Worm (Caenorhabditis elegans) whole organism, L2 larva: Measurements from ENCODE around the gene rla-2.
A peak's percentile ranks its signal among the peaks of the same experiment; 100 is the strongest.

Source experiments
- C34F6.9 ChIP-seq: fragments of 150-350 bp; optimal IDR thresholded peaks from 2 replicates; lab custom pipeline; 2014; ENCODE audit warnings: missing biosample characterization, missing genetic modification characterization
- F13H6.1 ChIP-seq: sonication (generic microtip); optimal IDR thresholded peaks from 2 replicates; lab custom pipeline; 2016; ENCODE audit warnings: missing genetic modification characterization, missing compliant biosample characterization
- R02D3.7 ChIP-seq: fragments of 150-350 bp; optimal IDR thresholded peaks from 2 replicates; lab custom pipeline; 2014; ENCODE audit warnings: missing biosample characterization, missing genetic modification characterization
- Y55F3AM.14 ChIP-seq: fragments of 200-800 bp; sonication (Bioruptor generic); optimal IDR thresholded peaks from 2 replicates; lab custom pipeline; 2018; ENCODE audit warnings: mild to moderate bottlenecking, missing genetic modification characterization, missing compliant biosample characterization
- ZK546.5 ChIP-seq: sonication (generic microtip); optimal IDR thresholded peaks from 2 replicates; lab custom pipeline; 2017; ENCODE audit warnings: missing biosample characterization, missing genetic modification characterization
- alr-1 ChIP-seq: fragments of 150-350 bp; optimal IDR thresholded peaks from 2 replicates; lab custom pipeline; 2014; ENCODE audit warnings: missing biosample characterization, missing genetic modification characterization
- blmp-1 ChIP-seq: sonication (generic microtip); optimal IDR thresholded peaks from 2 replicates; lab custom pipeline; 2017; ENCODE audit warnings: missing genetic modification characterization, mild to moderate bottlenecking, missing compliant biosample characterization, antibody characterized with exemption, moderate library complexity; ENCODE audit not compliant: insufficient read depth
- ceh-16 ChIP-seq: fragments of 150-350 bp; optimal IDR thresholded peaks from 2 replicates; lab custom pipeline; 2014; ENCODE audit warnings: missing biosample characterization, missing genetic modification characterization
- ceh-82 ChIP-seq: fragments of 150-350 bp; optimal IDR thresholded peaks from 2 replicates; lab custom pipeline; 2014; ENCODE audit warnings: missing biosample characterization, missing genetic modification characterization
- crh-2 ChIP-seq: sonication (generic microtip); optimal IDR thresholded peaks from 2 replicates; lab custom pipeline; 2017; ENCODE audit warnings: missing biosample characterization, missing genetic modification characterization
- dmd-4 ChIP-seq: sonication (generic microtip); optimal IDR thresholded peaks from 2 replicates; lab custom pipeline; 2017; ENCODE audit warnings: missing biosample characterization, missing genetic modification characterization
- egl-27 ChIP-seq: sonication (generic microtip); optimal IDR thresholded peaks from 3 replicates; lab custom pipeline; 2017; ENCODE audit warnings: missing biosample characterization, missing genetic modification reagents, missing genetic modification characterization
- elt-3 ChIP-seq: sonication (generic microtip); optimal IDR thresholded peaks from 2 replicates; lab custom pipeline; 2017; ENCODE audit warnings: missing biosample characterization, missing genetic modification characterization
- fos-1 ChIP-seq: fragments of 150-350 bp; optimal IDR thresholded peaks from 2 replicates; lab custom pipeline; 2014; ENCODE audit warnings: missing biosample characterization, missing genetic modification characterization
- gmeb-1 ChIP-seq: fragments of 150-350 bp; optimal IDR thresholded peaks from 2 replicates; lab custom pipeline; 2014; ENCODE audit warnings: missing biosample characterization, missing genetic modification characterization
- lin-13 ChIP-seq: fragments of 150-350 bp; optimal IDR thresholded peaks from 2 replicates; lab custom pipeline; 2014; ENCODE audit warnings: missing biosample characterization, missing genetic modification reagents, missing genetic modification characterization
- lin-39 ChIP-seq: fragments of 150-350 bp; optimal IDR thresholded peaks from 2 replicates; lab custom pipeline; 2014; ENCODE audit warnings: missing biosample characterization, missing genetic modification reagents, missing genetic modification characterization
- lsy-2 ChIP-seq, 2 experiments: fragments of 150-350 bp in 1 of 2; sonication (generic microtip) in 1 of 2; optimal IDR thresholded peaks; 2 replicates each; lab custom pipeline; 2014 to 2017; ENCODE audit warnings: missing biosample characterization in 2 of 2, missing genetic modification characterization in 2 of 2
- mab-5 ChIP-seq: fragments of 150-350 bp; optimal IDR thresholded peaks from 2 replicates; lab custom pipeline; 2014; ENCODE audit warnings: missing biosample characterization, missing genetic modification characterization
- mdl-1 ChIP-seq, 2 experiments: fragments of 150-350 bp in 1 of 2; sonication (generic microtip) in 1 of 2; optimal IDR thresholded peaks; 2 replicates each; lab custom pipeline; 2017; ENCODE audit warnings: missing biosample characterization in 2 of 2, missing genetic modification characterization in 2 of 2
- nhr-10 ChIP-seq: sonication (generic microtip); optimal IDR thresholded peaks from 2 replicates; lab custom pipeline; 2017; ENCODE audit warnings: missing biosample characterization, missing genetic modification characterization
- nhr-129 ChIP-seq: fragments of 150-350 bp; optimal IDR thresholded peaks from 2 replicates; lab custom pipeline; 2014; ENCODE audit warnings: missing biosample characterization, missing genetic modification characterization
- nhr-21 ChIP-seq: fragments of 150-350 bp; optimal IDR thresholded peaks from 2 replicates; lab custom pipeline; 2014; ENCODE audit warnings: missing biosample characterization, missing genetic modification characterization
- nhr-25 ChIP-seq: fragments of 150-350 bp; sonication (generic microtip); optimal IDR thresholded peaks from 3 replicates; lab custom pipeline; 2014; ENCODE audit warnings: missing biosample characterization, missing genetic modification characterization
- nhr-6 ChIP-seq: fragments of 150-350 bp; optimal IDR thresholded peaks from 2 replicates; lab custom pipeline; 2014; ENCODE audit warnings: missing biosample characterization, missing genetic modification characterization
- nhr-77 ChIP-seq: fragments of 150-350 bp; optimal IDR thresholded peaks from 2 replicates; lab custom pipeline; 2014; ENCODE audit warnings: missing biosample characterization, missing genetic modification characterization
- peb-1 ChIP-seq: fragments of 150-350 bp; optimal IDR thresholded peaks from 2 replicates; lab custom pipeline; 2014; ENCODE audit warnings: missing biosample characterization, missing genetic modification characterization
- sem-4 ChIP-seq: fragments of 150-350 bp; optimal IDR thresholded peaks from 2 replicates; lab custom pipeline; 2014; ENCODE audit warnings: missing biosample characterization, missing genetic modification reagents, missing genetic modification characterization
- sma-3 ChIP-seq: sonication (generic microtip); optimal IDR thresholded peaks from 2 replicates; lab custom pipeline; 2016; ENCODE audit warnings: missing genetic modification reagents, missing genetic modification characterization, missing compliant biosample characterization
- sma-9 ChIP-seq, 2 experiments: fragments of 150-350 bp in 1 of 2; sonication (generic microtip) in 1 of 2; optimal IDR thresholded peaks; 2 replicates each; lab custom pipeline; 2014 to 2016; ENCODE audit warnings: missing genetic modification characterization in 2 of 2, mild to moderate bottlenecking in 1 of 2, missing biosample characterization in 1 of 2, missing compliant biosample characterization in 1 of 2, missing genetic modification reagents in 1 of 2, moderate library complexity in 1 of 2
- unc-62 ChIP-seq: fragments of 150-350 bp; optimal IDR thresholded peaks from 2 replicates; lab custom pipeline; 2014; ENCODE audit warnings: missing biosample characterization, missing genetic modification reagents, missing genetic modification characterization
- zag-1 ChIP-seq: fragments of 150-350 bp; optimal IDR thresholded peaks from 2 replicates; lab custom pipeline; 2014; ENCODE audit warnings: missing biosample characterization, missing genetic modification characterization
- ztf-4 ChIP-seq: fragments of 150-350 bp; optimal IDR thresholded peaks from 2 replicates; lab custom pipeline; 2014; ENCODE audit warnings: missing biosample characterization, missing genetic modification characterization

rla-2 gene

DNA sequence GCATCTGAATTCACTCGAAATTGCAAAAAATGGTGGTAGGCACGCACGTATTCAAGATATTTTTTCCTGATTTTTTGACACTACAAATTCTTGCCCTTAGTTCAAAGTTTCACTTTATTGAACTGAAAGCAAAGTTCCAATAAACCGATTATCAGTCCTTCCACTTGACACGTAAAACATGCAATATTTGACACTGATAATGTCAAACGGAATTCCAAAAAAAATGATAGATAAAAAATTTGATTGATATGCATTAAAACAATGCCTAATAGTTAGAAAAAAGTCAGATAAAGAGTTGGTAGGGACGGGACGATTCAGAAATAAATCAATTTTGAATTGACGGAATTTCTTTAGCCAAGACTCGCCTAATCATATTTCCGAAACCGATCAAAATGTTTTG lies 43.0 kb downstream of the rla-2 start:
- no peak for TF ChIP-seq elt-3 (tag; lab: Kevin White, UChicago)
- no peak for TF ChIP-seq ceh-82 (tag; lab: Kevin White, UChicago)
- no peak for TF ChIP-seq sma-3 (GFP tag; lab: Kevin White, UChicago)
- TF ChIP-seq lin-39 (tag; lab: Kevin White, UChicago), result no peak
- TF ChIP-seq blmp-1 (tag; lab: Kevin White, UChicago), result no peak
- peak; percentile 74 for TF ChIP-seq sma-9 (GFP tag; optimal IDR thresholded peaks at IDR 0.05; lab: Kevin White, UChicago)
- TF ChIP-seq sma-9 (tag; optimal IDR thresholded peaks at IDR 0.05; lab: Kevin White, UChicago), result no peak
- peak; percentile 17 for TF ChIP-seq gmeb-1 (tag; lab: Kevin White, UChicago)
- TF ChIP-seq crh-2 (tag; lab: Kevin White, UChicago), result peak; percentile 80
- TF ChIP-seq fos-1 (tag; lab: Kevin White, UChicago), result peak; percentile 86
- TF ChIP-seq ceh-16 (tag; lab: Kevin White, UChicago), result no peak

ce11 chrIV:13323823-13324359 lies 46.2 kb downstream of the rla-2 start, which contains the start of gene fat-2:
Gene fat-2, plus strand, starts transcription at chrIV:13323873.
- no peak for TF ChIP-seq nhr-129 (tag; lab: Kevin White, UChicago)
- TF ChIP-seq sem-4 (tag; lab: Kevin White, UChicago), result no peak
- no peak for TF ChIP-seq nhr-25 (tag; lab: Kevin White, UChicago)
- no peak for TF ChIP-seq fos-1 (tag; lab: Kevin White, UChicago)
- TF ChIP-seq blmp-1 (tag; lab: Kevin White, UChicago), result no peak
- TF ChIP-seq lin-39 (tag; lab: Kevin White, UChicago), result no peak
- TF ChIP-seq peb-1 (tag; lab: Kevin White, UChicago), result no peak
- TF ChIP-seq F13H6.1 (tag; lab: Kevin White, UChicago), result no peak
- no peak for TF ChIP-seq C34F6.9
- no peak for TF ChIP-seq ZK546.5
- no peak for TF ChIP-seq zag-1 (tag; lab: Kevin White, UChicago)
- no peak for TF ChIP-seq mab-5 (tag; lab: Kevin White, UChicago)
- TF ChIP-seq alr-1 (tag; lab: Kevin White, UChicago), result no peak

- TF ChIP-seq F13H6.1 (tag; lab: Kevin White, UChicago) (peak; percentile 88), mdl-1 (tag; optimal IDR thresholded peaks at IDR 0.05; lab: Kevin White, UChicago) (peak in 1 of 2 experiments; percentile 64), crh-2 (tag; lab: Kevin White, UChicago) (peak; percentile 98), dmd-4 (no peak), fos-1 (tag; lab: Kevin White, UChicago) (peak; percentile 90), sem-4 (tag; lab: Kevin White, UChicago) (peak; percentile 45), elt-3 (tag; lab: Kevin White, UChicago) (no peak), nhr-21 (tag; lab: Kevin White, UChicago) (peak; percentile 88), ztf-4 (tag; lab: Kevin White, UChicago) (peak; percentile 48), gmeb-1 (tag; lab: Kevin White, UChicago) (peak; percentile 73), nhr-129 (tag; lab: Kevin White, UChicago) (peak; percentile 97), lin-13 (GFP tag; lab: Kevin White, UChicago) (peak; percentile 34), lsy-2 (tag; optimal IDR thresholded peaks at IDR 0.05; lab: Kevin White, UChicago) (peak in 1 of 2 experiments; percentile 82), egl-27 (tag; lab: Kevin White, UChicago) (peak; percentile 85), unc-62 (peak; percentile 29), sma-3 (GFP tag; lab: Kevin White, UChicago) (peak; percentile 93), sma-9 (GFP tag; optimal IDR thresholded peaks at IDR 0.05; lab: Kevin White, UChicago) (peak; percentile 92), sma-9 (tag; optimal IDR thresholded peaks at IDR 0.05; lab: Kevin White, UChicago) (no peak), Y55F3AM.14 (GFP tag; lab: Kevin White, UChicago) (no peak), nhr-6 (peak; percentile 69), nhr-25 (tag; lab: Kevin White, UChicago) (peak; percentile 53), nhr-77 (peak; percentile 42), C34F6.9 (peak; percentile 87), R02D3.7 (tag; lab: Kevin White, UChicago) (no peak), nhr-10 (no peak), blmp-1 (tag; lab: Kevin White, UChicago) (peak; percentile 36)
Measured at ce11 chrIV:13322429-13322828, 47.7 kb downstream of the rla-2 start.
